Worm (Caenorhabditis elegans) whole organism, late embryonic: ENCODE results near the gene flp-7.
A peak's percentile ranks its signal among the peaks of the same experiment; 100 is the strongest.

Experiments used
- C08G9.2 ChIP-seq: sonication (generic microtip); optimal IDR thresholded peaks from 2 replicates; lab custom pipeline; 2016; ENCODE audit warnings: mild to moderate bottlenecking, missing genetic modification characterization, moderate library complexity, missing compliant biosample characterization
- K02D7.2 ChIP-seq: sonication (generic microtip); optimal IDR thresholded peaks from 2 replicates; lab custom pipeline; 2017; ENCODE audit warnings: mild to moderate bottlenecking, missing genetic modification characterization, missing compliant biosample characterization
- K09A11.1 ChIP-seq: sonication (generic microtip); optimal IDR thresholded peaks from 2 replicates; lab custom pipeline; 2017; ENCODE audit warnings: antibody characterized with exemption, mild to moderate bottlenecking, missing genetic modification characterization, missing compliant biosample characterization; ENCODE audit not compliant: insufficient read depth
- T23F11.4 ChIP-seq: fragments of 200-800 bp; sonication (Bioruptor generic); optimal IDR thresholded peaks from 2 replicates; lab custom pipeline; 2018; ENCODE audit warnings: mild to moderate bottlenecking, missing genetic modification characterization, missing compliant biosample characterization
- ama-1 ChIP-seq: fragments of 150-350 bp; optimal IDR thresholded peaks from 2 replicates; lab custom pipeline; 2014
- ceh-14 ChIP-seq: sonication (generic microtip); optimal IDR thresholded peaks from 2 replicates; lab custom pipeline; 2016; ENCODE audit warnings: missing genotype, missing genetic modification characterization, missing compliant biosample characterization
- ceh-18 ChIP-seq: sonication (generic microtip); optimal IDR thresholded peaks from 2 replicates; lab custom pipeline; 2016; ENCODE audit warnings: missing genetic modification characterization, missing compliant biosample characterization
- ceh-2 ChIP-seq: sonication (generic microtip); optimal IDR thresholded peaks from 2 replicates; lab custom pipeline; 2016; ENCODE audit warnings: missing genotype, missing genetic modification characterization, missing compliant biosample characterization
- ceh-24 ChIP-seq: sonication (generic microtip); optimal IDR thresholded peaks from 2 replicates; lab custom pipeline; 2016; ENCODE audit warnings: mild to moderate bottlenecking, missing genetic modification characterization, missing compliant biosample characterization
- ceh-30 ChIP-seq: fragments of 150-350 bp; optimal IDR thresholded peaks from 2 replicates; lab custom pipeline; 2014; ENCODE audit warnings: missing biosample characterization, missing genetic modification characterization
- ceh-31 ChIP-seq: sonication (generic microtip); optimal IDR thresholded peaks from 2 replicates; lab custom pipeline; 2016; ENCODE audit warnings: missing genetic modification characterization, missing compliant biosample characterization
- ceh-34 ChIP-seq: sonication (generic microtip); optimal IDR thresholded peaks from 2 replicates; lab custom pipeline; 2016; ENCODE audit warnings: mild to moderate bottlenecking, missing genetic modification characterization, missing compliant biosample characterization
- ceh-6 ChIP-seq: fragments of 200-800 bp; sonication (Bioruptor generic); optimal IDR thresholded peaks from 2 replicates; lab custom pipeline; 2018; ENCODE audit warnings: mild to moderate bottlenecking, missing genetic modification characterization, missing compliant biosample characterization
- ceh-9 ChIP-seq: sonication (generic microtip); optimal IDR thresholded peaks from 2 replicates; lab custom pipeline; 2016; ENCODE audit warnings: mild to moderate bottlenecking, missing genetic modification characterization, inconsistent platforms, missing compliant biosample characterization
- elt-2 ChIP-seq: sonication (generic microtip); optimal IDR thresholded peaks from 2 replicates; lab custom pipeline; 2016; ENCODE audit warnings: missing genetic modification reagents, missing genetic modification characterization, missing compliant biosample characterization
- elt-4 ChIP-seq: sonication (generic microtip); optimal IDR thresholded peaks from 2 replicates; lab custom pipeline; 2016; ENCODE audit warnings: missing genetic modification characterization, missing compliant biosample characterization
- eyg-1 ChIP-seq: sonication (generic microtip); optimal IDR thresholded peaks from 2 replicates; lab custom pipeline; 2016; ENCODE audit warnings: missing genotype, missing genetic modification characterization, missing compliant biosample characterization
- fkh-10 ChIP-seq: fragments of 150-350 bp; optimal IDR thresholded peaks from 2 replicates; lab custom pipeline; 2014; ENCODE audit warnings: missing biosample characterization, missing genetic modification reagents, missing genetic modification characterization
- fkh-6 ChIP-seq: sonication (generic microtip); optimal IDR thresholded peaks from 2 replicates; lab custom pipeline; 2016; ENCODE audit warnings: missing genetic modification characterization, missing compliant biosample characterization
- gmeb-2 ChIP-seq: sonication (generic microtip); optimal IDR thresholded peaks from 2 replicates; lab custom pipeline; 2016; ENCODE audit warnings: missing genetic modification characterization, inconsistent platforms, missing compliant biosample characterization
- hlh-30 ChIP-seq: sonication (generic microtip); optimal IDR thresholded peaks from 2 replicates; lab custom pipeline; 2017; ENCODE audit warnings: antibody characterized with exemption, missing genetic modification characterization, missing compliant biosample characterization; ENCODE audit not compliant: insufficient read depth
- lim-6 ChIP-seq: sonication (generic microtip); optimal IDR thresholded peaks from 2 replicates; lab custom pipeline; 2016; ENCODE audit warnings: missing genetic modification characterization, missing compliant biosample characterization
- lin-11 ChIP-seq: fragments of 200-800 bp; sonication (Bioruptor generic); optimal IDR thresholded peaks from 2 replicates; lab custom pipeline; 2018; ENCODE audit warnings: mild to moderate bottlenecking, missing genetic modification characterization, missing compliant biosample characterization
- mec-3 ChIP-seq: sonication (generic microtip); optimal IDR thresholded peaks from 2 replicates; lab custom pipeline; 2016; ENCODE audit warnings: borderline replicate concordance, missing genetic modification characterization, missing compliant biosample characterization
- nfya-1 ChIP-seq: sonication (generic microtip); optimal IDR thresholded peaks from 2 replicates; lab custom pipeline; 2017; ENCODE audit warnings: missing genetic modification characterization, mild to moderate bottlenecking, missing compliant biosample characterization, antibody characterized with exemption, moderate library complexity
- nhr-11 ChIP-seq: fragments of 150-350 bp; optimal IDR thresholded peaks from 2 replicates; lab custom pipeline; 2014; ENCODE audit warnings: missing biosample characterization, missing genetic modification characterization
- nhr-232 ChIP-seq: sonication (generic microtip); optimal IDR thresholded peaks from 2 replicates; lab custom pipeline; 2016; ENCODE audit warnings: missing genetic modification characterization, missing compliant biosample characterization
- pat-9 ChIP-seq: fragments of 200-800 bp; sonication (Bioruptor generic); optimal IDR thresholded peaks from 2 replicates; lab custom pipeline; 2018; ENCODE audit warnings: mild to moderate bottlenecking, missing genetic modification characterization, moderate library complexity, missing compliant biosample characterization
- pha-2 ChIP-seq: sonication (generic microtip); optimal IDR thresholded peaks from 2 replicates; lab custom pipeline; 2017; ENCODE audit warnings: mild to moderate bottlenecking, missing genetic modification characterization, missing compliant biosample characterization
- pha-4 ChIP-seq: fragments of 150-350 bp; optimal IDR thresholded peaks from 2 replicates; lab custom pipeline; 2018; ENCODE audit warnings: missing biosample characterization, missing genetic modification reagents, missing genetic modification characterization
- pros-1 ChIP-seq: fragments of 150-350 bp; optimal IDR thresholded peaks from 2 replicates; lab custom pipeline; 2014; ENCODE audit warnings: missing biosample characterization, missing genetic modification reagents, missing genetic modification characterization
- ref-2 ChIP-seq: sonication (generic microtip); optimal IDR thresholded peaks from 2 replicates; lab custom pipeline; 2016; ENCODE audit warnings: missing genetic modification characterization, missing compliant biosample characterization
- rnt-1 ChIP-seq: sonication (generic microtip); optimal IDR thresholded peaks from 2 replicates; lab custom pipeline; 2016; ENCODE audit warnings: missing genetic modification characterization, missing compliant biosample characterization
- tbx-2 ChIP-seq: sonication (generic microtip); optimal IDR thresholded peaks from 2 replicates; lab custom pipeline; 2016; ENCODE audit warnings: missing genetic modification characterization, missing compliant biosample characterization
- unc-42 ChIP-seq: sonication (generic microtip); optimal IDR thresholded peaks from 2 replicates; lab custom pipeline; 2016; ENCODE audit warnings: missing genotype, missing genetic modification characterization, missing compliant biosample characterization
- unc-55 ChIP-seq: sonication (generic microtip); optimal IDR thresholded peaks from 2 replicates; lab custom pipeline; 2017; ENCODE audit warnings: missing biosample characterization, missing genetic modification reagents, missing genetic modification characterization
- unc-86 ChIP-seq: sonication (generic microtip); optimal IDR thresholded peaks from 2 replicates; lab custom pipeline; 2016; ENCODE audit warnings: missing genetic modification characterization, missing compliant biosample characterization
- ztf-16 ChIP-seq: sonication (generic microtip); optimal IDR thresholded peaks from 2 replicates; lab custom pipeline; 2017; ENCODE audit warnings: missing genetic modification characterization, missing compliant biosample characterization

flp-7 gene

DNA sequence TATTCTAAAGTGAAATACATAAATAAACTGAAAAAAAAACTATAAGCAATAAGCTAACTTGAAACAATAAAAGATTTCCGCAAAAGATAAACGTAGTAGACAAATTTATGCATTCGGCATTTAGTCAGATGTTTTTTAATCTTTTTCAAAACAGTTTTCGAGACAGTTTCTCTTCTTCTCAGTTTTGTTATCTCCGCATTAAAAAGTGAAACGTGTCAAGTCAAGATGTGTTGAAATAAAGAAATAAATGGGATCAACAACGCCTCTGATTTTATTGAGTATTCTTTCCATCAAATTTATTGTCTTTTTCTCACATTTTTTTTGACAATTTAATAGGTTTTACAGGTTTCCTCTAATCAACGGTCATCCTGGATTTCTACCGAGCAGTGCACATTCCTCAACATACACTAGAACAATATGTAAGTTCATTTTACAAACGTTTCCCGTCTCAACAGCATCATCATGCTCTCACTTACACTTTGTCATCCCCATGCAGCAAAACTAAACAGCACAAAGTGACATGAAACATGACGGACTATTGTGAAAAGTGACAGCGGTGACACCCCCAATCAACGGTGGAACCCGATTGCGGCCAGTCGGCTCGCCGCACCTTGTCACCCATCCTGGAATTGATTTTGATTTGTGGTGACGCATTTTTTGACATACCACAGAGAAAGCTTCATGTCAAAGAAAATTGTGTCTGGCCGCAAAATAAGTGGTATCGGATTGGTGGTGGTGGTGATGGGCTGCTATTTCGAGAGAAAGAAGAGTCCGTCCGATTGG, 31.0 kb upstream of the flp-7 start:
- TF ChIP-seq K09A11.1 (tag; lab: Kevin White, UChicago): no peak
- no peak for TF ChIP-seq ztf-16
- TF ChIP-seq elt-2 (tag; lab: Kevin White, UChicago): no peak
- peak; percentile 62 for TF ChIP-seq unc-55 (GFP tag; lab: Kevin White, UChicago)
- no peak for TF ChIP-seq ref-2

ce11 chrX:5859161-5859560, 26.5 kb upstream of the flp-7 start:
- TF ChIP-seq unc-42: peak; percentile 76
- no peak for TF ChIP-seq ama-1 (lab: Kevin White, UChicago)

DNA sequence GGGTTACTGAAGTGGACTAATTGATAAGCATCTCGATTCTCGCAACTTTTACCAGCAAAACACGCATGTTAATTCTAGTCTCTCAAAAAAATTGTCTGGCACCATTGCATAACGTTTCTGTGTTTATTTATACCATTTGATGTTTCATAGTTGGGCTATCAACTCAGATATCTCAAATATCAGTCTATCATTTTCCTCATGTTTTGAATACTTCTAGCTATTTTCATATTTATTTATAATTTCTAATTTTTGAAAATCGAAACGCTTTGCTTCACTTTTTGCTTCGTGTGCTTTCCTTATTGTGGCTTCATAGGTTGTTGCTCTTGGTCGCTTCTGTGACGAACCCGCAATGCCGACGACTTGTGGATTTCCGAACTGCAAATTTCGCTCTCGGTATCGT, 23.3 kb upstream of the flp-7 start, which contains the start of gene ctbp-1:
TSS of gene ctbp-1 (plus strand) at position 301 of the 400 bp plus-strand sequence.
- TF ChIP-seq ceh-30 (no peak), fkh-6 (no peak), T23F11.4 (GFP tag; lab: Kevin White, UChicago) (no peak), gmeb-2 (no peak), mec-3 (tag; lab: Kevin White, UChicago) (no peak), lim-6 (tag; lab: Kevin White, UChicago) (no peak), ref-2 (no peak), rnt-1 (no peak), pha-2 (tag; lab: Kevin White, UChicago) (no peak), elt-4 (tag; lab: Kevin White, UChicago) (no peak), pros-1 (tag; lab: Kevin White, UChicago) (no peak), ceh-34 (tag; lab: Kevin White, UChicago) (no peak), fkh-10 (GFP tag; lab: Kevin White, UChicago) (no peak), ceh-18 (no peak), ceh-14 (tag; lab: Kevin White, UChicago) (no peak), unc-86 (tag; lab: Kevin White, UChicago) (no peak), ceh-9 (no peak), hlh-30 (tag; lab: Kevin White, UChicago) (no peak), ceh-6 (GFP tag; lab: Kevin White, UChicago) (no peak), nhr-232 (tag; lab: Kevin White, UChicago) (no peak)

DNA sequence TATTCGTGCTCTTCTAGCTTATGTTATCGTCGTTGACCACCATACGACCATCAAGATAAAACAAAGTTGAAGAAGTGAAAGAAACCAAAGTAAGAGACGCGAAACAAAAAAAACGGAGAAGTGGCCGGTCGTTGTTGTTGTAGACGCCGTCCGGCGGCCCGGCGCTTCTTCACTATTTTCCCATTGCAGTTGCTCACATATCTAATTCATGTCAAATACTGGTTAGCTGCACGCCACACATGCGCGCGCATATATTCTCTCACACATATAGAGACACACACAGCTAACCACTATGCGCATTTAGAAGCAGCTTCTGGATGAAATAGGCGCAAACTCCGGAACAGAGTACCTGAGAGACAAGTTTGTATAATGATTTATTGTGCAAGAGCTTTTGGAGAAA, 17.6 kb upstream of the flp-7 start:
- TF ChIP-seq C08G9.2 (tag; lab: Kevin White, UChicago) (no peak), K02D7.2 (tag; lab: Kevin White, UChicago) (no peak), tbx-2 (tag; lab: Kevin White, UChicago) (no peak), pros-1 (tag; lab: Kevin White, UChicago) (no peak), unc-42 (peak; percentile 4), pha-4 (tag; lab: Kevin White, UChicago) (no peak), eyg-1 (tag; lab: Kevin White, UChicago) (no peak), pat-9 (tag; lab: Kevin White, UChicago) (no peak), nfya-1 (no peak), ceh-31 (tag; lab: Kevin White, UChicago) (peak; percentile 12)

- TF ChIP-seq ceh-2 (tag; lab: Kevin White, UChicago) (no peak), pat-9 (tag; lab: Kevin White, UChicago) (no peak), ceh-31 (tag; lab: Kevin White, UChicago) (peak; percentile 14), nhr-11 (tag; lab: Kevin White, UChicago) (no peak), lin-11 (tag; lab: Kevin White, UChicago) (no peak), tbx-2 (tag; lab: Kevin White, UChicago) (no peak), unc-55 (GFP tag; lab: Kevin White, UChicago) (no peak), ceh-24 (tag; lab: Kevin White, UChicago) (no peak), nhr-232 (tag; lab: Kevin White, UChicago) (no peak), unc-42 (peak; percentile 81)
Measured at ce11 chrX:5869603-5870002, 16.1 kb upstream of the flp-7 start.
